Worm (Caenorhabditis elegans): ENCODE data around the gene T22B7.4.

- TF ChIP-seq unc-39 (tag; optimal IDR thresholded peaks at IDR 0.05), result no peak
- no peak for TF ChIP-seq cnd-1 (tag; optimal IDR thresholded peaks at IDR 0.05)
- no peak for TF ChIP-seq unc-62 (GFP tag; optimal IDR thresholded peaks at IDR 0.05)
- no peak for TF ChIP-seq ceh-83 (GFP tag; optimal IDR thresholded peaks at IDR 0.05)
These were observed 20.0 kb upstream of the T22B7.4 start for ce11 chrX:5661179-5661578.
